Worm (Caenorhabditis elegans): Measurements from ENCODE around the gene dnj-1.
"Not testable (repeated sequence)": the region's sequence is repeated elsewhere in the genome, so short reads cannot be mapped to it uniquely, and the experiment has no call there.

ce11 chrIV:11337560-11337959 is 38.7 kb downstream of the dnj-1 start:
- not testable (repeated sequence) for TF ChIP-seq fos-1 (tag; optimal IDR thresholded peaks at IDR 0.05); skn-1 (tag; optimal IDR thresholded peaks at IDR 0.05); lsy-2 (tag; optimal IDR thresholded peaks at IDR 0.05); lir-3 (tag; optimal IDR thresholded peaks at IDR 0.05); nhr-76 (tag; optimal IDR thresholded peaks at IDR 0.05); pha-4 (GFP tag; IDR thresholded peaks at IDR 0.05); pha-4 (tag; optimal IDR thresholded peaks at IDR 0.05); jun-1 (tag; optimal IDR thresholded peaks at IDR 0.05); dpl-1 (GFP tag; optimal IDR thresholded peaks at IDR 0.05); daf-16 (GFP tag; optimal IDR thresholded peaks at IDR 0.05); daf-16 (tag; optimal IDR thresholded peaks at IDR 0.05); lin-15B (tag; optimal IDR thresholded peaks at IDR 0.05); hif-1 (tag; optimal IDR thresholded peaks at IDR 0.05); hmg-1.1 (GFP tag; IDR thresholded peaks at IDR 0.05); daf-12 (tag; optimal IDR thresholded peaks at IDR 0.05); nhr-77 (tag; optimal IDR thresholded peaks at IDR 0.05)
